Worm (Caenorhabditis elegans) whole organism, late embryonic: ENCODE measurements around the gene T24E12.6.

Experiments used
- F13H6.1 ChIP-seq: sonication (generic microtip); optimal IDR thresholded peaks from 2 replicates; lab custom pipeline; 2016; ENCODE audit warnings: missing genetic modification characterization, missing compliant biosample characterization
- K09A11.1 ChIP-seq: sonication (generic microtip); optimal IDR thresholded peaks from 2 replicates; lab custom pipeline; 2017; ENCODE audit warnings: antibody characterized with exemption, mild to moderate bottlenecking, missing genetic modification characterization, missing compliant biosample characterization; ENCODE audit not compliant: insufficient read depth
- T23F11.4 ChIP-seq: fragments of 200-800 bp; sonication (Bioruptor generic); optimal IDR thresholded peaks from 2 replicates; lab custom pipeline; 2018; ENCODE audit warnings: mild to moderate bottlenecking, missing genetic modification characterization, missing compliant biosample characterization
- ama-1 ChIP-seq: fragments of 150-350 bp; optimal IDR thresholded peaks from 2 replicates; lab custom pipeline; 2014
- ceh-18 ChIP-seq: sonication (generic microtip); optimal IDR thresholded peaks from 2 replicates; lab custom pipeline; 2016; ENCODE audit warnings: missing genetic modification characterization, missing compliant biosample characterization
- ceh-22 ChIP-seq: sonication (generic microtip); optimal IDR thresholded peaks from 2 replicates; lab custom pipeline; 2017; ENCODE audit warnings: missing biosample characterization, missing genetic modification characterization
- ceh-24 ChIP-seq: sonication (generic microtip); optimal IDR thresholded peaks from 2 replicates; lab custom pipeline; 2016; ENCODE audit warnings: mild to moderate bottlenecking, missing genetic modification characterization, missing compliant biosample characterization
- ceh-34 ChIP-seq: sonication (generic microtip); optimal IDR thresholded peaks from 2 replicates; lab custom pipeline; 2016; ENCODE audit warnings: mild to moderate bottlenecking, missing genetic modification characterization, missing compliant biosample characterization
- ceh-45 ChIP-seq: fragments of 200-800 bp; sonication (Bioruptor generic); IDR thresholded peaks from 2 replicates; pipeline ENCODE4 v1.3.6; 2022; ENCODE audit warnings: missing genetic modification reagents, missing genetic modification characterization, missing compliant biosample characterization
- ceh-9 ChIP-seq: sonication (generic microtip); optimal IDR thresholded peaks from 2 replicates; lab custom pipeline; 2016; ENCODE audit warnings: mild to moderate bottlenecking, missing genetic modification characterization, inconsistent platforms, missing compliant biosample characterization
- che-1 ChIP-seq: sonication (generic microtip); optimal IDR thresholded peaks from 2 replicates; lab custom pipeline; 2016; ENCODE audit warnings: mild to moderate bottlenecking, missing genetic modification characterization, missing compliant biosample characterization
- dmd-4 ChIP-seq: sonication (generic microtip); optimal IDR thresholded peaks from 2 replicates; lab custom pipeline; 2016; ENCODE audit warnings: borderline replicate concordance, missing genetic modification characterization, missing compliant biosample characterization
- elt-2 ChIP-seq: sonication (generic microtip); optimal IDR thresholded peaks from 2 replicates; lab custom pipeline; 2016; ENCODE audit warnings: missing genetic modification reagents, missing genetic modification characterization, missing compliant biosample characterization
- ets-4 ChIP-seq: sonication (generic microtip); optimal IDR thresholded peaks from 2 replicates; lab custom pipeline; 2016; ENCODE audit warnings: missing genetic modification characterization, missing compliant biosample characterization
- eyg-1 ChIP-seq: sonication (generic microtip); optimal IDR thresholded peaks from 2 replicates; lab custom pipeline; 2016; ENCODE audit warnings: missing genotype, missing genetic modification characterization, missing compliant biosample characterization
- fax-1 ChIP-seq: sonication (generic microtip); optimal IDR thresholded peaks from 2 replicates; lab custom pipeline; 2016; ENCODE audit warnings: missing genotype, missing genetic modification characterization, missing compliant biosample characterization
- fkh-10 ChIP-seq: fragments of 150-350 bp; optimal IDR thresholded peaks from 2 replicates; lab custom pipeline; 2014; ENCODE audit warnings: missing biosample characterization, missing genetic modification reagents, missing genetic modification characterization
- fkh-6 ChIP-seq: sonication (generic microtip); optimal IDR thresholded peaks from 2 replicates; lab custom pipeline; 2016; ENCODE audit warnings: missing genetic modification characterization, missing compliant biosample characterization
- hlh-13 ChIP-seq: fragments of 200-800 bp; sonication (Bioruptor generic); optimal IDR thresholded peaks from 2 replicates; lab custom pipeline; 2018; ENCODE audit warnings: mild to moderate bottlenecking, missing genetic modification characterization, missing compliant biosample characterization
- hlh-15 ChIP-seq: sonication (generic microtip); optimal IDR thresholded peaks from 2 replicates; lab custom pipeline; 2016; ENCODE audit warnings: missing genetic modification characterization, missing compliant biosample characterization
- hlh-30 ChIP-seq: sonication (generic microtip); optimal IDR thresholded peaks from 2 replicates; lab custom pipeline; 2017; ENCODE audit warnings: antibody characterized with exemption, missing genetic modification characterization, missing compliant biosample characterization; ENCODE audit not compliant: insufficient read depth
- hlh-6 ChIP-seq: sonication (generic microtip); optimal IDR thresholded peaks from 2 replicates; lab custom pipeline; 2016; ENCODE audit warnings: missing genotype, missing genetic modification characterization, missing compliant biosample characterization
- lin-11 ChIP-seq: fragments of 200-800 bp; sonication (Bioruptor generic); optimal IDR thresholded peaks from 2 replicates; lab custom pipeline; 2018; ENCODE audit warnings: mild to moderate bottlenecking, missing genetic modification characterization, missing compliant biosample characterization
- mec-3 ChIP-seq: sonication (generic microtip); optimal IDR thresholded peaks from 2 replicates; lab custom pipeline; 2016; ENCODE audit warnings: borderline replicate concordance, missing genetic modification characterization, missing compliant biosample characterization
- npax-4 ChIP-seq: sonication (generic microtip); optimal IDR thresholded peaks from 2 replicates; lab custom pipeline; 2016; ENCODE audit warnings: missing genetic modification characterization, missing compliant biosample characterization
- odd-2 ChIP-seq: sonication (generic microtip); optimal IDR thresholded peaks from 2 replicates; lab custom pipeline; 2017; ENCODE audit warnings: antibody characterized with exemption, mild to moderate bottlenecking, missing genetic modification characterization, missing compliant biosample characterization
- pax-1 ChIP-seq: fragments of 150-350 bp; optimal IDR thresholded peaks from 2 replicates; lab custom pipeline; 2014; ENCODE audit warnings: missing biosample characterization, missing genetic modification characterization
- pha-2 ChIP-seq: sonication (generic microtip); optimal IDR thresholded peaks from 2 replicates; lab custom pipeline; 2017; ENCODE audit warnings: mild to moderate bottlenecking, missing genetic modification characterization, missing compliant biosample characterization
- pha-4 ChIP-seq: fragments of 150-350 bp; optimal IDR thresholded peaks from 2 replicates; lab custom pipeline; 2018; ENCODE audit warnings: missing biosample characterization, missing genetic modification reagents, missing genetic modification characterization
- pros-1 ChIP-seq: fragments of 150-350 bp; optimal IDR thresholded peaks from 2 replicates; lab custom pipeline; 2014; ENCODE audit warnings: missing biosample characterization, missing genetic modification reagents, missing genetic modification characterization
- ref-2 ChIP-seq: sonication (generic microtip); optimal IDR thresholded peaks from 2 replicates; lab custom pipeline; 2016; ENCODE audit warnings: missing genetic modification characterization, missing compliant biosample characterization
- tbx-2 ChIP-seq: sonication (generic microtip); optimal IDR thresholded peaks from 2 replicates; lab custom pipeline; 2016; ENCODE audit warnings: missing genetic modification characterization, missing compliant biosample characterization
- tbx-7 ChIP-seq: sonication (generic microtip); optimal IDR thresholded peaks from 2 replicates; lab custom pipeline; 2016; ENCODE audit warnings: missing genotype, missing genetic modification characterization, missing compliant biosample characterization
- ttx-3 ChIP-seq: sonication (generic microtip); optimal IDR thresholded peaks from 2 replicates; lab custom pipeline; 2016; ENCODE audit warnings: missing genetic modification reagents, missing genetic modification characterization, missing compliant biosample characterization
- unc-42 ChIP-seq: sonication (generic microtip); optimal IDR thresholded peaks from 2 replicates; lab custom pipeline; 2016; ENCODE audit warnings: missing genotype, missing genetic modification characterization, missing compliant biosample characterization
- zip-5 ChIP-seq: sonication (generic microtip); optimal IDR thresholded peaks from 2 replicates; lab custom pipeline; 2016; ENCODE audit warnings: missing genetic modification characterization, missing compliant biosample characterization

T24E12.6 gene

ce11 chrII:3803219-3803618, 41.7 kb upstream of the T24E12.6 start, which contains the start of gene ins-32:
Gene ins-32, minus strand, starts transcription at chrII:3803319.
- TF ChIP-seq mec-3 (tag; lab: Kevin White, UChicago) (no peak), tbx-7 (tag; lab: Kevin White, UChicago) (no peak), lin-11 (no peak), unc-42 (tag; lab: Kevin White, UChicago) (no peak), hlh-15 (no peak), ceh-34 (no peak), elt-2 (tag; lab: Kevin White, UChicago) (no peak), tbx-2 (tag; lab: Kevin White, UChicago) (no peak)

- TF ChIP-seq fax-1 (tag; lab: Kevin White, UChicago) (no peak), che-1 (tag; lab: Kevin White, UChicago) (no peak), K09A11.1 (tag; lab: Kevin White, UChicago) (no peak), fkh-6 (tag; lab: Kevin White, UChicago) (no peak), odd-2 (tag; lab: Kevin White, UChicago) (no peak), lin-11 (no peak), pax-1 (no peak), ama-1 (lab: Kevin White, UChicago) (no peak), ref-2 (tag; lab: Kevin White, UChicago) (no peak), ceh-22 (tag; lab: Kevin White, UChicago) (no peak), hlh-30 (no peak), ceh-45 (GFP tag; lab: Robert Waterston, UW) (no peak), pha-4 (tag; lab: Kevin White, UChicago) (no peak), F13H6.1 (tag; lab: Kevin White, UChicago) (no peak), dmd-4 (tag; lab: Kevin White, UChicago) (no peak), fkh-10 (GFP tag; lab: Kevin White, UChicago) (no peak)
These were observed 33.8 kb upstream of the T24E12.6 start, which contains the start of gene Y8A9A.2 for ce11 chrII:3795323-3795722. Gene Y8A9A.2, plus strand, starts transcription at chrII:3795623.

- no peak for TF ChIP-seq hlh-13
- no peak for TF ChIP-seq ceh-9 (tag; lab: Kevin White, UChicago)
- no peak for TF ChIP-seq ceh-22 (tag; lab: Kevin White, UChicago)
- TF ChIP-seq ets-4 (tag; lab: Kevin White, UChicago) = no peak
- no peak for TF ChIP-seq K09A11.1 (tag; lab: Kevin White, UChicago)
- TF ChIP-seq pha-2 (tag; lab: Kevin White, UChicago) = no peak
- no peak for TF ChIP-seq ceh-18
- TF ChIP-seq lin-11 = no peak
- TF ChIP-seq zip-5 (tag; lab: Kevin White, UChicago) = no peak
These were observed 31.8 kb upstream of the T24E12.6 start, which contains the start of gene fbxb-99 for ce11 chrII:3793336-3793735. Gene fbxb-99, minus strand, starts transcription at chrII:3793436.

- TF ChIP-seq npax-4 (tag; lab: Kevin White, UChicago) = no peak
- TF ChIP-seq tbx-2 (tag; lab: Kevin White, UChicago) = no peak
- TF ChIP-seq ttx-3 (tag; lab: Kevin White, UChicago) = no peak
- no peak for TF ChIP-seq unc-42 (tag; lab: Kevin White, UChicago)
- no peak for TF ChIP-seq pros-1
These were observed 27.0 kb upstream of the T24E12.6 start for ce11 chrII:3788356-3788962.

ce11 chrII:3787151-3787550, 25.7 kb upstream of the T24E12.6 start, which contains the start of gene T24E12.13:
Gene T24E12.13, plus strand, starts transcription at chrII:3787451.
- TF ChIP-seq ceh-9 (tag; lab: Kevin White, UChicago) (no peak), hlh-6 (tag; lab: Kevin White, UChicago) (no peak), ceh-24 (tag; lab: Kevin White, UChicago) (no peak), zip-5 (tag; lab: Kevin White, UChicago) (no peak), pha-4 (tag; lab: Kevin White, UChicago) (no peak), eyg-1 (tag; lab: Kevin White, UChicago) (no peak), K09A11.1 (tag; lab: Kevin White, UChicago) (no peak), npax-4 (tag; lab: Kevin White, UChicago) (no peak), ceh-34 (no peak), fkh-10 (GFP tag; lab: Kevin White, UChicago) (no peak), ttx-3 (tag; lab: Kevin White, UChicago) (no peak), lin-11 (no peak), T23F11.4 (no peak), ceh-18 (no peak)
